Worm (Caenorhabditis elegans): ENCODE results near the gene nphp-4.

The nphp-4 gene

ce11 chrV:11836073-11836472, 7.5 kb downstream of the nphp-4 start, which contains the start of gene R13H4.2:
R13H4.2 (plus strand) TSS chrV:11836391.
- no peak for TF ChIP-seq skn-1 (tag; optimal IDR thresholded peaks at IDR 0.05)
- no peak for TF ChIP-seq ZK546.5 (tag; optimal IDR thresholded peaks at IDR 0.05)
- TF ChIP-seq pha-4 (tag; optimal IDR thresholded peaks at IDR 0.05): no peak
- TF ChIP-seq elt-1 (tag; optimal IDR thresholded peaks at IDR 0.05): no peak
- TF ChIP-seq nhr-11 (tag; optimal IDR thresholded peaks at IDR 0.05): no peak
- TF ChIP-seq elt-3 (tag; optimal IDR thresholded peaks at IDR 0.05): no peak
- TF ChIP-seq nhr-76 (tag; optimal IDR thresholded peaks at IDR 0.05): no peak
- TF ChIP-seq nhr-28 (tag; optimal IDR thresholded peaks at IDR 0.05): no peak
- no peak for TF ChIP-seq elt-2 (tag; optimal IDR thresholded peaks at IDR 0.05)
- no peak for TF ChIP-seq R02D3.7 (tag; optimal IDR thresholded peaks at IDR 0.05)
- TF ChIP-seq egl-27 (tag; optimal IDR thresholded peaks at IDR 0.05): no peak
- no peak for TF ChIP-seq nhr-77 (tag; optimal IDR thresholded peaks at IDR 0.05)

- TF ChIP-seq ztf-4 (tag; optimal IDR thresholded peaks at IDR 0.05) (no peak), R02D3.7 (tag; optimal IDR thresholded peaks at IDR 0.05) (no peak), elt-1 (tag; optimal IDR thresholded peaks at IDR 0.05) (no peak), egl-27 (tag; optimal IDR thresholded peaks at IDR 0.05) (no peak), unc-62 (GFP tag; optimal IDR thresholded peaks at IDR 0.05) (no peak), nhr-43 (tag; optimal IDR thresholded peaks at IDR 0.05; ENCODE audit: poor library complexity, severe bottlenecking) (no peak), nhr-76 (tag; optimal IDR thresholded peaks at IDR 0.05) (no peak), nhr-12 (tag; optimal IDR thresholded peaks at IDR 0.05) (no peak), fkh-2 (tag; optimal IDR thresholded peaks at IDR 0.05) (no peak), nhr-23 (tag; optimal IDR thresholded peaks at IDR 0.05) (no peak), elt-2 (tag; optimal IDR thresholded peaks at IDR 0.05) (no peak), tbx-2 (tag; optimal IDR thresholded peaks at IDR 0.05) (no peak), skn-1 (tag; optimal IDR thresholded peaks at IDR 0.05) (no peak), nfya-1 (tag; optimal IDR thresholded peaks at IDR 0.05; ENCODE audit: insufficient read depth) (no peak), aly-2 (tag; optimal IDR thresholded peaks at IDR 0.05) (no peak)
Observed at ce11 chrV:11833319-11833718, 10.2 kb downstream of the nphp-4 start, which contains the start of gene pho-8. pho-8 (plus strand) TSS chrV:11833619.

- TF ChIP-seq fkh-10 (GFP tag; optimal IDR thresholded peaks at IDR 0.05) (no peak), nhr-23 (tag; optimal IDR thresholded peaks at IDR 0.05) (no peak), tbx-2 (tag; optimal IDR thresholded peaks at IDR 0.05) (no peak), nhr-77 (tag; optimal IDR thresholded peaks at IDR 0.05) (no peak), ztf-4 (tag; optimal IDR thresholded peaks at IDR 0.05) (no peak), nhr-67 (tag; optimal IDR thresholded peaks at IDR 0.05) (no peak), elt-3 (tag; optimal IDR thresholded peaks at IDR 0.05) (no peak), nhr-237 (tag; optimal IDR thresholded peaks at IDR 0.05) (no peak)
Observed at ce11 chrV:11829282-11829681, 14.2 kb downstream of the nphp-4 start, which contains the start of gene col-158. col-158 (plus strand) TSS chrV:11829582.

DNA sequence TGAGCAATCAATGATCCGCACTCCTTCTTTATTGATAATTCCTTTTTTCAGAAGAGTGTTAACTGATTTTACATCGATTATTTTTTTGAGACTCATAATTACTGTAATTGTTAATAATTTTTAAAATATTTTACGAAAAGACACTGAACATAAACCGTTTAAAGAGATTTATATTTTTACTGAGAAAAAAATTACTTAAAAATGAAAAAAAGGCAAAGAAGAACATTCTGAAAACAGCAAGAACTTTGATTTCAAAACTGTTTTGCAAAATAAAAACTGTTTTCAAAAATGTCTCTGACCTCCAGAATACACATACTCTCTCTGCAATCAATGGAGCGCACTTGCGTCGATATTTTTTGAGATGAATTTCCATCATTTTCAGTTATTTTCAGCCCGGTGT, 16.6 kb downstream of the nphp-4 start, which contains the start of the genes mpst-1 and D2023.6:
TSS of gene mpst-1 (minus strand) at position 101 of the 400 bp plus-strand sequence.
TSS of gene D2023.6 (plus strand) at position 388 of the 400 bp plus-strand sequence.
- TF ChIP-seq mml-1 (tag; optimal IDR thresholded peaks at IDR 0.05) (no peak), nfya-1 (tag; optimal IDR thresholded peaks at IDR 0.05; ENCODE audit: insufficient read depth) (peak; percentile 37), elt-3 (tag; optimal IDR thresholded peaks at IDR 0.05) (no peak), nhr-23 (tag; optimal IDR thresholded peaks at IDR 0.05) (peak; percentile 3), elt-1 (tag; optimal IDR thresholded peaks at IDR 0.05) (no peak), ztf-11 (tag; optimal IDR thresholded peaks at IDR 0.05) (no peak)

DNA sequence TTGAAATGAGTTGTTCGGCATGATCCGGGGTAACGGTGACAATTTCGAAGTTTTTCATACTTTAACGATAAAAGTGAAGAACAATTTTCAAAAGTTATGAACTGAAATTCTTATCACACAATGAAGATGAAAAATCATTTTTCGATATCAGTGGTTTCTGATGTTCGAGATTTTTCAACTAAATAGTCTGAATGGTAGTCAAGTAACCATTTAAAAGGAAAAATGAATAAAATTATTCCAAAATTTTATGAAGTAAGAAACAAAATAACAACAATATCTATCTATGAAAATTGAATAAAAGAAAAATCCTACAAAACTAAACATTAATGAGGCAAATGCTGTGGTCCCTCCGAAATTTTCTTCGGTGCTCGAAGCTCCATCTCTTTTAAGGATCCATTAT, 17.9 kb downstream of the nphp-4 start, which contains the start of gene D2023.4:
TSS of gene D2023.4 (minus strand) at position 101 of the 400 bp plus-strand sequence.
- TF ChIP-seq nhr-43 (tag; optimal IDR thresholded peaks at IDR 0.05; ENCODE audit: poor library complexity, severe bottlenecking) (no peak), elt-2 (tag; optimal IDR thresholded peaks at IDR 0.05) (peak; percentile 51)

DNA sequence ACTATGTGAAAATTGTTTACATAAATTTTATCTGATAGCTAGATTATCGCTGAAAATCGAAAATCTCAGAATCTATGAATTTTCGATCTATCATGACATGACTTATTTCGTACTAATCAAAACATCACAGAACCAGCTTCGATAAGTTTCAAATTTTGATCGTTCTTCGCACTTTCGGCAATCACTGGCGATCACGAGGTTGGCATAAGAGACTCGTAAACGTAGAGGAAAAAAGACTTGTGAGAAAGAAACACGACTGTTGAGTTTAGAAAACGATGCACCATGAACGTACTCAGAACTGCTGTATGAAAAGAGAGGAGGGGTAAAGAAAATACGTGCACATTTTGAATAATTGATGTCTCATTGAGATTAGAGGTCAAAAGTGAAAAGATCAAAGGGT, 19.6 kb downstream of the nphp-4 start:
- peak; percentile 25 for TF ChIP-seq R02D3.7 (tag; optimal IDR thresholded peaks at IDR 0.05)
- TF ChIP-seq jun-1 (tag; optimal IDR thresholded peaks at IDR 0.05): peak; percentile 69
- TF ChIP-seq egl-5 (tag; optimal IDR thresholded peaks at IDR 0.05): no peak
- TF ChIP-seq ama-1 (optimal IDR thresholded peaks at IDR 0.05): peak; percentile 83
- peak; percentile 9 for TF ChIP-seq mml-1 (tag; optimal IDR thresholded peaks at IDR 0.05)
- no peak for TF ChIP-seq sea-2 (GFP tag; optimal IDR thresholded peaks at IDR 0.05)
- TF ChIP-seq lin-15B (tag; optimal IDR thresholded peaks at IDR 0.05): peak; percentile 40
- no peak for TF ChIP-seq mdl-1 (tag; optimal IDR thresholded peaks at IDR 0.05)
- no peak for TF ChIP-seq aly-2 (tag; optimal IDR thresholded peaks at IDR 0.05)
- TF ChIP-seq tbx-2 (tag; optimal IDR thresholded peaks at IDR 0.05): no peak
- no peak for TF ChIP-seq nhr-67 (tag; optimal IDR thresholded peaks at IDR 0.05)
- TF ChIP-seq daf-12 (tag; optimal IDR thresholded peaks at IDR 0.05): no peak
- no peak for TF ChIP-seq ceh-9 (tag; optimal IDR thresholded peaks at IDR 0.05)
- peak; percentile 75 for TF ChIP-seq nhr-43 (tag; optimal IDR thresholded peaks at IDR 0.05; ENCODE audit: poor library complexity, severe bottlenecking)
- no peak for TF ChIP-seq fkh-2 (tag; optimal IDR thresholded peaks at IDR 0.05)
- TF ChIP-seq ceh-16 (tag; optimal IDR thresholded peaks at IDR 0.05): no peak
- TF ChIP-seq lin-39 (tag; optimal IDR thresholded peaks at IDR 0.05): peak; percentile 77
- TF ChIP-seq skn-1 (tag; optimal IDR thresholded peaks at IDR 0.05): no peak
- TF ChIP-seq snpc-4 (tag; optimal IDR thresholded peaks at IDR 0.05): peak; percentile 12
- TF ChIP-seq unc-39 (tag; optimal IDR thresholded peaks at IDR 0.05): no peak
- peak; percentile 84 for TF ChIP-seq pha-4 (tag; optimal IDR thresholded peaks at IDR 0.05)
- no peak for TF ChIP-seq hmg-11 (tag; optimal IDR thresholded peaks at IDR 0.05)
- no peak for TF ChIP-seq fos-1 (tag; optimal IDR thresholded peaks at IDR 0.05)
- no peak for TF ChIP-seq nhr-237 (tag; optimal IDR thresholded peaks at IDR 0.05)
- no peak for TF ChIP-seq ZK546.5 (tag; optimal IDR thresholded peaks at IDR 0.05)
